Fruit fly (Drosophila melanogaster): ENCODE data around the gene Gr61a.
A peak's percentile ranks its signal among the peaks of the same experiment; 100 is the strongest.

The Gr61a gene

dm6 chr3L:805642-806218 lies 35.5 kb upstream of the Gr61a start (continued):
- TF ChIP-seq achi (GFP tag; optimal IDR thresholded peaks at IDR 0.05) (peak; percentile 87), CG10631 (GFP tag; optimal IDR thresholded peaks at IDR 0.05) (peak; percentile 81), acj6 (GFP tag; optimal IDR thresholded peaks at IDR 0.05) (peak; percentile 64), CG15336 (GFP tag; IDR thresholded peaks at IDR 0.05) (peak; percentile 93), spab (GFP tag; optimal IDR thresholded peaks at IDR 0.05) (peak; percentile 70), CG6276 (GFP tag; optimal IDR thresholded peaks at IDR 0.05) (peak; percentile 95), eg (GFP tag; IDR thresholded peaks at IDR 0.05) (peak; percentile 96), salr (GFP tag; optimal IDR thresholded peaks at IDR 0.05) (peak; percentile 38 to 70), CG8119 (GFP tag; IDR thresholded peaks at IDR 0.05) (peak; percentile 95), CG3032 (tag; optimal IDR thresholded peaks at IDR 0.05) (peak; percentile 69), Blimp-1 (GFP tag; optimal IDR thresholded peaks at IDR 0.05) (no peak), Eip75B (GFP tag; optimal IDR thresholded peaks at IDR 0.05) (peak; percentile 64), dsx (GFP tag; optimal IDR thresholded peaks at IDR 0.05; ENCODE audit: poor library complexity, severe bottlenecking) (peak; percentile 49), Ets21C (GFP tag; optimal IDR thresholded peaks at IDR 0.05) (peak; percentile 9), fd85E (GFP tag; optimal IDR thresholded peaks at IDR 0.05) (peak; percentile 5), CG31627 (GFP tag; optimal IDR thresholded peaks at IDR 0.05) (peak; percentile 40), CG8319 (GFP tag; optimal IDR thresholded peaks at IDR 0.05) (peak; percentile 30), Lpt (GFP tag; optimal IDR thresholded peaks at IDR 0.05) (peak; percentile 85), topi (GFP tag; optimal IDR thresholded peaks at IDR 0.05) (peak; percentile 58), cyc (GFP tag; optimal IDR thresholded peaks at IDR 0.05) (peak; percentile 59), Sox14 (GFP tag; optimal IDR thresholded peaks at IDR 0.05) (peak; percentile 74), CG3919 (GFP tag; optimal IDR thresholded peaks at IDR 0.05) (peak; percentile 89), esn (GFP tag; optimal IDR thresholded peaks at IDR 0.05) (peak; percentile 54), Hr4 (GFP tag; optimal IDR thresholded peaks at IDR 0.05) (peak; percentile 93), CG8632 (GFP tag; optimal IDR thresholded peaks at IDR 0.05) (no peak)

dm6 chr3L:807456-807855 lies 33.8 kb upstream of the Gr61a start:
- TF ChIP-seq Eip75B (GFP tag; optimal IDR thresholded peaks at IDR 0.05) (no peak), fd59A (GFP tag; optimal IDR thresholded peaks at IDR 0.05) (no peak), Sox14 (GFP tag; optimal IDR thresholded peaks at IDR 0.05) (no peak), CG3919 (GFP tag; optimal IDR thresholded peaks at IDR 0.05) (peak; percentile 12), fkh (GFP tag; optimal IDR thresholded peaks at IDR 0.05) (no peak), Hr38 (GFP tag; optimal IDR thresholded peaks at IDR 0.05) (no peak), CG1621 (tag; optimal IDR thresholded peaks at IDR 0.05) (no peak), Ets96B (tag; optimal IDR thresholded peaks at IDR 0.05) (peak; percentile 57), spab (GFP tag; optimal IDR thresholded peaks at IDR 0.05) (peak; percentile 18), Hr39 (GFP tag; optimal IDR thresholded peaks at IDR 0.05) (no peak), OdsH (GFP tag; optimal IDR thresholded peaks at IDR 0.05) (peak; percentile 36), CG8119 (GFP tag; IDR thresholded peaks at IDR 0.05) (peak; percentile 67; the same call in 2 of the 3 replicates), net (GFP tag; optimal IDR thresholded peaks at IDR 0.05) (no peak), eg (GFP tag; IDR thresholded peaks at IDR 0.05) (no peak), Gug (GFP tag; IDR thresholded peaks at IDR 0.05) (no peak), CG4318 (GFP tag; optimal IDR thresholded peaks at IDR 0.05) (peak; percentile 13), achi (GFP tag; optimal IDR thresholded peaks at IDR 0.05) (peak; percentile 14), Ets21C (GFP tag; optimal IDR thresholded peaks at IDR 0.05) (no peak), CG11762 (GFP tag; optimal IDR thresholded peaks at IDR 0.05; ENCODE audit: insufficient read depth) (no peak), CG9139 (GFP tag; optimal IDR thresholded peaks at IDR 0.05) (no peak), CG6276 (GFP tag; optimal IDR thresholded peaks at IDR 0.05) (peak; percentile 37), CG11902 (GFP tag; optimal IDR thresholded peaks at IDR 0.05) (no peak), CG34406 (GFP tag; optimal IDR thresholded peaks at IDR 0.05) (no peak), dac (GFP tag; optimal IDR thresholded peaks at IDR 0.05) (no peak), CG6808 (GFP tag; optimal IDR thresholded peaks at IDR 0.05) (peak; percentile 9), svp (GFP tag) (peak; percentile 46), salr (GFP tag; optimal IDR thresholded peaks at IDR 0.05) (no peak), Hr4 (GFP tag; optimal IDR thresholded peaks at IDR 0.05) (peak; percentile 48), CG6792 (GFP tag; optimal IDR thresholded peaks at IDR 0.05) (no peak), esn (GFP tag; optimal IDR thresholded peaks at IDR 0.05) (peak; percentile 34), CG32006 (GFP tag; optimal IDR thresholded peaks at IDR 0.05) (peak; percentile 43), Lpt (GFP tag; optimal IDR thresholded peaks at IDR 0.05) (no peak), Sox102F (GFP tag; optimal IDR thresholded peaks at IDR 0.05) (no peak), ss (GFP tag; optimal IDR thresholded peaks at IDR 0.05) (no peak), CG10631 (GFP tag; optimal IDR thresholded peaks at IDR 0.05) (peak; percentile 24), Eip78C (GFP tag) (peak; percentile 78), CG10669 (GFP tag; optimal IDR thresholded peaks at IDR 0.05) (peak; percentile 14)

Measured in whole organism, prepupa.